Worm (Caenorhabditis elegans): ENCODE results near the gene ZK643.5.

The ZK643.5 gene

ce11 chrIII:8960664-8961063, 4.7 kb upstream of the ZK643.5 start, which contains the start of gene ZK643.6:
ZK643.6 (minus strand) TSS chrIII:8960764.
- TF ChIP-seq T23F11.4 (GFP tag; optimal IDR thresholded peaks at IDR 0.05) (no peak), npax-4 (tag; optimal IDR thresholded peaks at IDR 0.05) (no peak), F13H6.1 (tag; optimal IDR thresholded peaks at IDR 0.05) (no peak), pha-4 (tag; optimal IDR thresholded peaks at IDR 0.05) (no peak), pax-1 (tag; optimal IDR thresholded peaks at IDR 0.05) (no peak), gmeb-2 (tag; optimal IDR thresholded peaks at IDR 0.05) (no peak), fax-1 (tag; optimal IDR thresholded peaks at IDR 0.05) (no peak), hlh-30 (tag; optimal IDR thresholded peaks at IDR 0.05; ENCODE audit: insufficient read depth) (no peak)

- TF ChIP-seq C08G9.2 (tag; optimal IDR thresholded peaks at IDR 0.05) (no peak), C38D4.7 (GFP tag; optimal IDR thresholded peaks at IDR 0.05) (no peak), pqm-1 (tag; optimal IDR thresholded peaks at IDR 0.05) (no peak), ceh-19 (GFP tag; optimal IDR thresholded peaks at IDR 0.05) (no peak), odd-2 (tag; optimal IDR thresholded peaks at IDR 0.05) (no peak), hlh-13 (GFP tag; optimal IDR thresholded peaks at IDR 0.05) (no peak), fkh-10 (GFP tag; optimal IDR thresholded peaks at IDR 0.05) (no peak), K09A11.1 (tag; optimal IDR thresholded peaks at IDR 0.05; ENCODE audit: insufficient read depth) (no peak)
Measured at ce11 chrIII:8955536-8955935, 460 bp downstream of the ZK643.5 start.

ce11 chrIII:8949147-8949546, 6.8 kb downstream of the ZK643.5 start:
- no peak for TF ChIP-seq ahr-1 (tag; optimal IDR thresholded peaks at IDR 0.05)
- no peak for TF ChIP-seq pros-1 (tag; optimal IDR thresholded peaks at IDR 0.05)
- no peak for TF ChIP-seq ceh-18 (tag; optimal IDR thresholded peaks at IDR 0.05)
- no peak for TF ChIP-seq nhr-232 (tag; optimal IDR thresholded peaks at IDR 0.05)
- no peak for TF ChIP-seq hlh-8 (tag; optimal IDR thresholded peaks at IDR 0.05)
- no peak for TF ChIP-seq hlh-6 (tag; optimal IDR thresholded peaks at IDR 0.05)

- TF ChIP-seq pha-4 (tag; optimal IDR thresholded peaks at IDR 0.05) (no peak), unc-42 (tag; optimal IDR thresholded peaks at IDR 0.05) (peak; percentile 3)
Measured at ce11 chrIII:8946285-8946684, 9.7 kb downstream of the ZK643.5 start.

DNA sequence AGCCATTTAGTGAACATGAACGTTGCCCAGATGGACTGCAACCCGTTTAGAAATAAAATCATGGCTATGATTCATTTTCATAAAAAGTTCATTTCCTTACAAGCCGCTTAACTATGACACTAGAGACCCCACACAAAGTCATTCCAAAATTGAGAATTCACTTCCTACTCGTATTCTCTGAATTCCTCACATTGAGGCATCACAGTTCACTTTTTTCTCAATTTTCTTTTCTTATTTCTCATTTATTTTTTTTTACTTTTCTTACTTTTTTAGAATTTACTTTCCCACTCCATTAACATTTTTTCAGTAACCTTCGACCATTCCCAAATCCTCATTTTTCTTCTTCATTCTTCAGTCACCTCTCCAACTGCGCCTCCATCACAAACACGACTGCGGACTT, 11.6 kb downstream of the ZK643.5 start, which contains the start of gene dhrr-1:
Gene dhrr-1, plus strand, starts transcription at position 301 of the 400 bp plus-strand sequence.
- TF ChIP-seq tbx-7 (tag; optimal IDR thresholded peaks at IDR 0.05), result no peak
- TF ChIP-seq C08G9.2 (tag; optimal IDR thresholded peaks at IDR 0.05), result no peak
- TF ChIP-seq sox-2 (GFP tag; IDR thresholded peaks at IDR 0.05), result no peak
- no peak for TF ChIP-seq lim-6 (tag; optimal IDR thresholded peaks at IDR 0.05)
- no peak for TF ChIP-seq hlh-15 (tag; optimal IDR thresholded peaks at IDR 0.05)
- TF ChIP-seq pqm-1 (tag; optimal IDR thresholded peaks at IDR 0.05), result no peak
- no peak for TF ChIP-seq ahr-1 (tag; optimal IDR thresholded peaks at IDR 0.05)
- TF ChIP-seq ceh-34 (tag; optimal IDR thresholded peaks at IDR 0.05), result no peak
- TF ChIP-seq ceh-2 (tag; optimal IDR thresholded peaks at IDR 0.05), result no peak
- TF ChIP-seq mec-3 (tag; optimal IDR thresholded peaks at IDR 0.05; ENCODE audit: borderline replicate concordance), result no peak
- no peak for TF ChIP-seq pha-4 (tag; optimal IDR thresholded peaks at IDR 0.05)
- TF ChIP-seq ceh-24 (tag; optimal IDR thresholded peaks at IDR 0.05), result no peak
- TF ChIP-seq gmeb-2 (tag; optimal IDR thresholded peaks at IDR 0.05), result no peak
- no peak for TF ChIP-seq odd-2 (tag; optimal IDR thresholded peaks at IDR 0.05)
- no peak for TF ChIP-seq ceh-14 (tag; optimal IDR thresholded peaks at IDR 0.05)
- TF ChIP-seq ztf-16 (tag; optimal IDR thresholded peaks at IDR 0.05), result no peak
- no peak for TF ChIP-seq hlh-6 (tag; optimal IDR thresholded peaks at IDR 0.05)
- TF ChIP-seq lin-11 (tag; optimal IDR thresholded peaks at IDR 0.05), result no peak
- TF ChIP-seq fkh-10 (GFP tag; optimal IDR thresholded peaks at IDR 0.05), result no peak
